Worm (Caenorhabditis elegans) whole organism, L3 larva: ENCODE data around the gene srxa-9.

Source experiments
- ceh-82 ChIP-seq: fragments of 150-350 bp; optimal IDR thresholded peaks from 2 replicates; lab custom pipeline; 2014; ENCODE audit warnings: missing biosample characterization, missing genetic modification characterization
- nhr-237 ChIP-seq: fragments of 150-350 bp; optimal IDR thresholded peaks from 2 replicates; lab custom pipeline; 2014; ENCODE audit warnings: missing biosample characterization, missing genetic modification characterization
- nhr-77 ChIP-seq: fragments of 150-350 bp; optimal IDR thresholded peaks from 2 replicates; lab custom pipeline; 2014; ENCODE audit warnings: missing biosample characterization, missing genetic modification characterization
- tbx-2 ChIP-seq: sonication (generic microtip); optimal IDR thresholded peaks from 2 replicates; lab custom pipeline; 2016; ENCODE audit warnings: mild to moderate bottlenecking, missing genetic modification characterization, missing compliant biosample characterization

- TF ChIP-seq nhr-237 (tag; lab: Kevin White, UChicago) (no peak), nhr-77 (no peak), tbx-2 (tag; lab: Kevin White, UChicago) (no peak), ceh-82 (tag; lab: Kevin White, UChicago) (no peak)
Observed at ce11 chrX:15724994-15725393, 21.8 kb upstream of the srxa-9 start.
